Worm (Caenorhabditis elegans) whole organism, L4 larva: ENCODE measurements around the gene oig-5.

ENCODE experiments used
- F26F4.8 ChIP-seq: fragments of 200-800 bp; sonication (Bioruptor generic); conservative IDR thresholded peaks from 2 replicates; pipeline ENCODE4 v1.3.6; 2022; ENCODE audit warnings: missing genetic modification characterization, missing compliant biosample characterization
- F37D6.2 ChIP-seq: sonication (generic microtip); optimal IDR thresholded peaks from 2 replicates; lab custom pipeline; 2016; ENCODE audit warnings: mild to moderate bottlenecking, missing genetic modification characterization, missing compliant biosample characterization
- F44E2.7 ChIP-seq: fragments of 200-800 bp; sonication (Bioruptor generic); IDR thresholded peaks from 2 replicates; pipeline ENCODE4 v2.1.2; 2022; ENCODE audit warnings: missing genetic modification characterization, missing compliant biosample characterization
- F49E8.2 ChIP-seq: sonication (generic microtip); optimal IDR thresholded peaks from 2 replicates; lab custom pipeline; 2016; ENCODE audit warnings: missing compliant biosample characterization, mild to moderate bottlenecking, missing genetic modification characterization, borderline replicate concordance
- R02D3.7 ChIP-seq: fragments of 150-350 bp; sonication (generic microtip); optimal IDR thresholded peaks from 3 replicates; lab custom pipeline; 2014; ENCODE audit warnings: missing biosample characterization, missing genetic modification characterization
- T20F7.1 ChIP-seq: fragments of 200-800 bp; sonication (Bioruptor generic); optimal IDR thresholded peaks from 2 replicates; lab custom pipeline; 2018; ENCODE audit warnings: mild to moderate bottlenecking, missing genetic modification characterization, missing compliant biosample characterization
- T26A8.4 ChIP-seq: fragments of 200-800 bp; sonication (Bioruptor generic); IDR thresholded peaks from 2 replicates; pipeline ENCODE4 v1.3.6; 2022; ENCODE audit warnings: missing genetic modification characterization, missing compliant biosample characterization
- Y105C5A.15 ChIP-seq: fragments of 200-800 bp; sonication (Bioruptor generic); IDR thresholded peaks from 2 replicates; pipeline ENCODE4 v1.3.6; 2022; ENCODE audit warnings: missing genetic modification characterization, missing compliant biosample characterization
- ZK546.5 ChIP-seq, 2 experiments: sonication (generic microtip); optimal IDR thresholded peaks; 2 replicates each; lab custom pipeline; 2017; ENCODE audit warnings: missing biosample characterization in 2 of 2, missing genetic modification characterization in 2 of 2
- aha-1 ChIP-seq: fragments of 150-350 bp; peaks from one replicate; lab custom pipeline; 2014; ENCODE audit warnings: missing biosample characterization, missing genetic modification characterization
- aly-2 ChIP-seq: sonication (generic microtip); optimal IDR thresholded peaks from 2 replicates; lab custom pipeline; 2018; ENCODE audit warnings: missing biosample characterization, missing genetic modification characterization
- arid-1 ChIP-seq: fragments of 200-800 bp; sonication (Bioruptor generic); conservative IDR thresholded peaks from 2 replicates; pipeline ENCODE4 v1.3.6; 2022; ENCODE audit warnings: missing genetic modification reagents, missing genetic modification characterization, missing compliant biosample characterization
- ceh-32 ChIP-seq: sonication (generic microtip); optimal IDR thresholded peaks from 2 replicates; lab custom pipeline; 2016; ENCODE audit warnings: mild to moderate bottlenecking, missing genetic modification characterization, missing compliant biosample characterization; ENCODE audit not compliant: poor library complexity
- ceh-44 ChIP-seq: fragments of 200-800 bp; sonication (Bioruptor generic); IDR thresholded peaks from 2 replicates; pipeline ENCODE4 v1.3.6; 2022; ENCODE audit warnings: missing genetic modification reagents, missing genetic modification characterization, missing compliant biosample characterization
- ceh-82 ChIP-seq: sonication (generic microtip); optimal IDR thresholded peaks from 2 replicates; lab custom pipeline; 2017; ENCODE audit warnings: missing biosample characterization, missing genetic modification characterization
- daf-12 ChIP-seq: fragments of 150-350 bp; optimal IDR thresholded peaks from 2 replicates; lab custom pipeline; 2014; ENCODE audit warnings: missing biosample characterization, missing genetic modification reagents, missing genetic modification characterization
- daf-19 ChIP-seq: fragments of 200-800 bp; sonication (Bioruptor generic); conservative IDR thresholded peaks from 2 replicates; pipeline ENCODE4 v1.3.6; 2022; ENCODE audit warnings: missing genetic modification characterization, missing compliant biosample characterization
- dmd-8 ChIP-seq: fragments of 200-800 bp; sonication (Bioruptor generic); IDR thresholded peaks from 2 replicates; pipeline ENCODE4 v1.3.6; 2022; ENCODE audit warnings: missing genetic modification characterization, missing compliant biosample characterization
- dpl-1 ChIP-seq: fragments of 150-350 bp; optimal IDR thresholded peaks from 2 replicates; lab custom pipeline; 2014; ENCODE audit warnings: missing biosample characterization, missing genetic modification reagents, missing genetic modification characterization
- duxl-1 ChIP-seq: sonication (generic microtip); optimal IDR thresholded peaks from 2 replicates; lab custom pipeline; 2016; ENCODE audit warnings: mild to moderate bottlenecking, missing genetic modification characterization, moderate library complexity, missing compliant biosample characterization; ENCODE audit not compliant: poor library complexity
- dve-1 ChIP-seq: sonication (generic microtip); optimal IDR thresholded peaks from 2 replicates; lab custom pipeline; 2017; ENCODE audit warnings: antibody characterized with exemption, mild to moderate bottlenecking, missing genetic modification characterization, missing compliant biosample characterization; ENCODE audit not compliant: insufficient read depth
- egl-43 ChIP-seq: fragments of 200-800 bp; sonication (Bioruptor generic); IDR thresholded peaks from 2 replicates; pipeline ENCODE4 v1.3.6; 2022; ENCODE audit warnings: missing genetic modification reagents, missing genetic modification characterization, missing compliant biosample characterization
- fos-1 ChIP-seq: fragments of 150-350 bp; optimal IDR thresholded peaks from 2 replicates; lab custom pipeline; 2014; ENCODE audit warnings: missing biosample characterization, missing genetic modification characterization
- gei-8 ChIP-seq: fragments of 200-800 bp; sonication (Bioruptor generic); optimal IDR thresholded peaks from 2 replicates; lab custom pipeline; 2018; ENCODE audit warnings: mild to moderate bottlenecking, missing genetic modification characterization, missing compliant biosample characterization
- lim-7 ChIP-seq: fragments of 200-800 bp; sonication (Bioruptor generic); IDR thresholded peaks from 2 replicates; pipeline ENCODE4 v1.3.6; 2022; ENCODE audit warnings: missing genetic modification characterization, missing compliant biosample characterization
- lin-15B ChIP-seq: fragments of 150-350 bp; sonication (generic microtip); optimal IDR thresholded peaks from 3 replicates; lab custom pipeline; 2014; ENCODE audit warnings: missing biosample characterization, missing genetic modification characterization
- lin-38 ChIP-seq: fragments of 200-800 bp; sonication (Bioruptor generic); IDR thresholded peaks from 2 replicates; pipeline ENCODE4 v1.3.6; 2022; ENCODE audit warnings: missing genetic modification reagents, missing genetic modification characterization, missing compliant biosample characterization
- lin-39 ChIP-seq: fragments of 150-350 bp; optimal IDR thresholded peaks from 2 replicates; lab custom pipeline; 2014; ENCODE audit warnings: missing biosample characterization, missing genetic modification reagents, missing genetic modification characterization
- lir-3 ChIP-seq: sonication (generic microtip); optimal IDR thresholded peaks from 2 replicates; lab custom pipeline; 2016; ENCODE audit warnings: mild to moderate bottlenecking, missing genetic modification characterization, missing compliant biosample characterization
- lsy-2 ChIP-seq, 2 experiments: fragments of 150-350 bp in 1 of 2; sonication (generic microtip) in 1 of 2; optimal IDR thresholded peaks; 2 replicates each; lab custom pipeline; 2014 to 2017; ENCODE audit warnings: missing biosample characterization in 2 of 2, missing genetic modification characterization in 2 of 2
- mdl-1 ChIP-seq, 2 experiments: fragments of 150-350 bp in 1 of 2; sonication (generic microtip) in 1 of 2; optimal IDR thresholded peaks; 2 replicates each; lab custom pipeline; 2014 to 2017; ENCODE audit warnings: missing biosample characterization in 2 of 2, missing genetic modification characterization in 2 of 2
- mxl-2 ChIP-seq: fragments of 200-800 bp; sonication (Bioruptor generic); conservative IDR thresholded peaks from 2 replicates; pipeline ENCODE4 v1.3.6; 2022; ENCODE audit warnings: missing genetic modification reagents, missing genetic modification characterization, missing compliant biosample characterization
- nhr-10 ChIP-seq: fragments of 150-350 bp; optimal IDR thresholded peaks from 2 replicates; lab custom pipeline; 2014; ENCODE audit warnings: missing biosample characterization, missing genetic modification characterization
- nhr-11 ChIP-seq: fragments of 150-350 bp; optimal IDR thresholded peaks from 2 replicates; lab custom pipeline; 2014; ENCODE audit warnings: missing biosample characterization, missing genetic modification characterization
- nhr-28 ChIP-seq: fragments of 150-350 bp; optimal IDR thresholded peaks from 2 replicates; lab custom pipeline; 2014; ENCODE audit warnings: missing biosample characterization, missing genetic modification characterization
- sdz-12 ChIP-seq: fragments of 200-800 bp; sonication (Bioruptor generic); optimal IDR thresholded peaks from 2 replicates; lab custom pipeline; 2018; ENCODE audit warnings: mild to moderate bottlenecking, missing genetic modification characterization, missing compliant biosample characterization
- set-16 ChIP-seq: fragments of 200-800 bp; sonication (Bioruptor generic); IDR thresholded peaks from 2 replicates; pipeline ENCODE4 v1.3.6; 2022; ENCODE audit warnings: missing genetic modification reagents, missing genetic modification characterization, missing compliant biosample characterization
- snpc-1.2 ChIP-seq: fragments of 200-800 bp; sonication (Bioruptor generic); IDR thresholded peaks from 2 replicates; pipeline ENCODE4 v1.3.6; 2022; ENCODE audit warnings: missing genetic modification reagents, missing genetic modification characterization, missing compliant biosample characterization
- snpc-4 ChIP-seq: fragments of 150-350 bp; optimal IDR thresholded peaks from 2 replicates; lab custom pipeline; 2014; ENCODE audit warnings: missing biosample characterization, missing genetic modification characterization
- tra-1 ChIP-seq: fragments of 200-800 bp; sonication (Bioruptor generic); IDR thresholded peaks from 2 replicates; pipeline ENCODE4 v1.3.6; 2022; ENCODE audit warnings: missing genetic modification reagents, missing genetic modification characterization, missing compliant biosample characterization
- unc-130 ChIP-seq: sonication (generic microtip); optimal IDR thresholded peaks from 2 replicates; lab custom pipeline; 2016; ENCODE audit warnings: missing genetic modification reagents, missing genetic modification characterization, missing compliant biosample characterization
- zfp-3 ChIP-seq: fragments of 200-800 bp; sonication (Bioruptor generic); conservative IDR thresholded peaks from 2 replicates; pipeline ENCODE4 v1.3.6; 2022; ENCODE audit warnings: missing genetic modification reagents, missing genetic modification characterization, missing compliant biosample characterization
- zip-2 ChIP-seq: fragments of 150-350 bp; optimal IDR thresholded peaks from 2 replicates; lab custom pipeline; 2014; ENCODE audit warnings: missing biosample characterization, missing genetic modification characterization
- ztf-11 ChIP-seq: fragments of 150-350 bp; optimal IDR thresholded peaks from 2 replicates; lab custom pipeline; 2014; ENCODE audit warnings: missing biosample characterization, missing genetic modification characterization

The oig-5 gene

ce11 chrIV:14795918-14796488 is 11.0 kb upstream of the oig-5 start, which contains the start of gene coq-3 (continued):
- TF ChIP-seq nhr-28 (tag; lab: Kevin White, UChicago) (no peak), gei-8 (GFP tag; lab: Kevin White, UChicago) (no peak), lin-39 (tag; lab: Kevin White, UChicago) (no peak), arid-1 (GFP tag; lab: Robert Waterston, UW) (no peak), T20F7.1 (GFP tag; lab: Kevin White, UChicago) (no peak), egl-43 (GFP tag; lab: Robert Waterston, UW) (no peak), ZK546.5 (tag; optimal IDR thresholded peaks at IDR 0.05; lab: Kevin White, UChicago) (no peak), F44E2.7 (GFP tag; lab: Robert Waterston, UW) (no peak), Y105C5A.15 (no peak), T26A8.4 (GFP tag; lab: Robert Waterston, UW) (0 out of 2 replicates have a peak, but pooled peaks have one; percentile 22), ceh-32 (tag; lab: Kevin White, UChicago) (no peak), dve-1 (peak; percentile 13), ceh-82 (tag; lab: Kevin White, UChicago) (no peak), sdz-12 (GFP tag; lab: Kevin White, UChicago) (no peak), snpc-4 (no peak), lim-7 (GFP tag; lab: Robert Waterston, UW) (0 out of 2 replicates have a peak, but pooled peaks have one; percentile 25), lsy-2 (tag; optimal IDR thresholded peaks at IDR 0.05; lab: Kevin White, UChicago) (peak in 1 of 2 experiments; percentile 12), lin-38 (GFP tag; lab: Robert Waterston, UW) (peak; percentile 23; the same call in 1 of the 2 replicates), F37D6.2 (tag; lab: Kevin White, UChicago) (no peak), snpc-1.2 (GFP tag; lab: Robert Waterston, UW) (no peak; the same call in 1 of the 2 replicates), fos-1 (tag; lab: Kevin White, UChicago) (no peak), unc-130 (GFP tag; lab: Kevin White, UChicago) (no peak), set-16 (GFP tag; lab: Robert Waterston, UW) (no peak), daf-12 (tag; lab: Kevin White, UChicago) (no peak), lin-15B (no peak), ceh-44 (GFP tag; lab: Robert Waterston, UW) (no peak), F26F4.8 (no peak), mxl-2 (GFP tag; lab: Robert Waterston, UW) (no peak), duxl-1 (tag; lab: Kevin White, UChicago) (no peak), ztf-11 (tag; lab: Kevin White, UChicago) (no peak), dpl-1 (GFP tag; lab: Kevin White, UChicago) (no peak), zfp-3 (GFP tag; lab: Robert Waterston, UW) (0 out of 2 replicates have a peak, but pooled peaks have one; percentile 12), zip-2 (tag; lab: Kevin White, UChicago) (no peak), daf-19 (GFP tag; lab: Robert Waterston, UW) (no peak), lir-3 (tag; lab: Kevin White, UChicago) (no peak), nhr-11 (tag; lab: Kevin White, UChicago) (no peak), aly-2 (no peak), tra-1 (GFP tag; lab: Robert Waterston, UW) (no peak), aha-1 (tag; lab: Kevin White, UChicago) (peak; percentile 85), F49E8.2 (tag; lab: Kevin White, UChicago) (no peak), nhr-10 (no peak), mdl-1 (tag; optimal IDR thresholded peaks at IDR 0.05; lab: Kevin White, UChicago) (no peak), R02D3.7 (tag; lab: Kevin White, UChicago) (no peak), dmd-8 (GFP tag; lab: Robert Waterston, UW) (no peak)
